Worm (Caenorhabditis elegans) whole organism, mixed stage, embryonic: ENCODE data around the gene srw-77.

Experiments used
- M03D4.4 ChIP-seq: sonication (generic microtip); optimal IDR thresholded peaks from 2 replicates; lab custom pipeline; 2017; ENCODE audit warnings: mild to moderate bottlenecking, missing genetic modification characterization, missing compliant biosample characterization
- bed-3 ChIP-seq: fragments of 200-800 bp; sonication (Bioruptor generic); optimal IDR thresholded peaks from 3 replicates; lab custom pipeline; 2018; ENCODE audit warnings: mild to moderate bottlenecking, missing genetic modification characterization, moderate library complexity, missing compliant biosample characterization
- blmp-1 ChIP-seq: fragments of 150-350 bp; optimal IDR thresholded peaks from 2 replicates; lab custom pipeline; 2014; ENCODE audit warnings: missing biosample characterization, missing genetic modification characterization
- ceh-39 ChIP-seq: fragments of 150-350 bp; optimal IDR thresholded peaks from 2 replicates; lab custom pipeline; 2014; ENCODE audit warnings: missing biosample characterization, missing genetic modification characterization
- ceh-43 ChIP-seq: fragments of 200-800 bp; sonication (Bioruptor generic); optimal IDR thresholded peaks from 2 replicates; lab custom pipeline; 2018; ENCODE audit warnings: mild to moderate bottlenecking, missing genetic modification characterization, moderate library complexity, missing compliant biosample characterization
- ces-1 ChIP-seq: fragments of 150-350 bp; optimal IDR thresholded peaks from 2 replicates; lab custom pipeline; 2014; ENCODE audit warnings: missing biosample characterization, missing genetic modification reagents, missing genetic modification characterization
- cnd-1 ChIP-seq: fragments of 200-800 bp; sonication (Bioruptor generic); optimal IDR thresholded peaks from 2 replicates; lab custom pipeline; 2018; ENCODE audit warnings: mild to moderate bottlenecking, missing genetic modification characterization, missing compliant biosample characterization
- drap-1 ChIP-seq: fragments of 200-800 bp; sonication (Bioruptor generic); optimal IDR thresholded peaks from 3 replicates; lab custom pipeline; 2018; ENCODE audit warnings: mild to moderate bottlenecking, missing genetic modification characterization, missing compliant biosample characterization
- elt-1 ChIP-seq: sonication (generic microtip); optimal IDR thresholded peaks from 2 replicates; lab custom pipeline; 2017; ENCODE audit warnings: missing genetic modification characterization, mild to moderate bottlenecking, missing compliant biosample characterization, antibody characterized with exemption, moderate library complexity, borderline replicate concordance; ENCODE audit not compliant: insufficient read depth
- elt-3 ChIP-seq: fragments of 150-350 bp; optimal IDR thresholded peaks from 2 replicates; lab custom pipeline; 2014; ENCODE audit warnings: missing biosample characterization, missing genetic modification characterization
- flh-1 ChIP-seq: fragments of 200-800 bp; sonication (Bioruptor generic); optimal IDR thresholded peaks from 2 replicates; lab custom pipeline; 2018; ENCODE audit warnings: mild to moderate bottlenecking, missing genetic modification characterization, moderate library complexity, missing compliant biosample characterization
- ham-2 ChIP-seq: fragments of 200-800 bp; sonication (Bioruptor generic); optimal IDR thresholded peaks from 2 replicates; lab custom pipeline; 2018; ENCODE audit warnings: mild to moderate bottlenecking, missing genetic modification characterization, missing compliant biosample characterization
- hlh-1 ChIP-seq: fragments of 150-350 bp; optimal IDR thresholded peaks from 2 replicates; lab custom pipeline; 2014; ENCODE audit warnings: missing biosample characterization, missing genetic modification reagents, missing genetic modification characterization
- lin-13 ChIP-seq: fragments of 150-350 bp; optimal IDR thresholded peaks from 2 replicates; lab custom pipeline; 2014; ENCODE audit warnings: missing biosample characterization, missing genetic modification characterization
- lin-32 ChIP-seq: fragments of 200-800 bp; sonication (Bioruptor generic); optimal IDR thresholded peaks from 2 replicates; lab custom pipeline; 2018; ENCODE audit warnings: mild to moderate bottlenecking, missing genetic modification characterization, missing compliant biosample characterization
- lsy-2 ChIP-seq: fragments of 150-350 bp; optimal IDR thresholded peaks from 2 replicates; lab custom pipeline; 2014; ENCODE audit warnings: missing biosample characterization, missing genetic modification characterization
- mab-5 ChIP-seq: fragments of 150-350 bp; optimal IDR thresholded peaks from 2 replicates; lab custom pipeline; 2014; ENCODE audit warnings: missing biosample characterization, missing genetic modification characterization
- mep-1 ChIP-seq: fragments of 150-350 bp; optimal IDR thresholded peaks from 2 replicates; lab custom pipeline; 2017; ENCODE audit warnings: missing biosample characterization, missing genetic modification reagents, missing genetic modification characterization, inconsistent platforms
- mls-2 ChIP-seq: sonication (generic microtip); optimal IDR thresholded peaks from 2 replicates; lab custom pipeline; 2016; ENCODE audit warnings: mild to moderate bottlenecking, missing genetic modification characterization, moderate library complexity, missing compliant biosample characterization
- nhr-2 ChIP-seq: fragments of 150-350 bp; optimal IDR thresholded peaks from 2 replicates; lab custom pipeline; 2014; ENCODE audit warnings: missing biosample characterization, missing genetic modification characterization
- nhr-28 ChIP-seq: fragments of 150-350 bp; optimal IDR thresholded peaks from 2 replicates; lab custom pipeline; 2014; ENCODE audit warnings: missing biosample characterization, missing genetic modification characterization
- nhr-76 ChIP-seq: sonication (generic microtip); optimal IDR thresholded peaks from 2 replicates; lab custom pipeline; 2017; ENCODE audit warnings: missing biosample characterization, missing genetic modification characterization
- pha-4 ChIP-seq: fragments of 150-350 bp; optimal IDR thresholded peaks from 2 replicates; lab custom pipeline; 2018; ENCODE audit warnings: missing biosample characterization, missing genetic modification reagents, missing genetic modification characterization
- sem-2 ChIP-seq: fragments of 200-800 bp; sonication (Bioruptor generic); optimal IDR thresholded peaks from 2 replicates; lab custom pipeline; 2018; ENCODE audit warnings: mild to moderate bottlenecking, missing genetic modification characterization, missing compliant biosample characterization
- snpc-4 ChIP-seq: fragments of 150-350 bp; optimal IDR thresholded peaks from 2 replicates; lab custom pipeline; 2014; ENCODE audit warnings: missing biosample characterization, missing genetic modification characterization
- sptf-1 ChIP-seq: sonication (generic microtip); optimal IDR thresholded peaks from 2 replicates; lab custom pipeline; 2017; ENCODE audit warnings: mild to moderate bottlenecking, missing genetic modification characterization, moderate library complexity, missing compliant biosample characterization
- tbx-8 ChIP-seq: fragments of 200-800 bp; sonication (Bioruptor generic); optimal IDR thresholded peaks from 2 replicates; lab custom pipeline; 2018; ENCODE audit warnings: mild to moderate bottlenecking, missing genetic modification characterization, moderate library complexity, missing compliant biosample characterization
- unc-120 ChIP-seq: sonication (generic microtip); optimal IDR thresholded peaks from 2 replicates; lab custom pipeline; 2017; ENCODE audit warnings: missing genetic modification characterization, missing compliant biosample characterization; ENCODE audit not compliant: poor library complexity, severe bottlenecking
- unc-39 ChIP-seq: fragments of 150-350 bp; optimal IDR thresholded peaks from 2 replicates; lab custom pipeline; 2014; ENCODE audit warnings: missing biosample characterization, missing genetic modification characterization
- unc-62 ChIP-seq: fragments of 150-350 bp; optimal IDR thresholded peaks from 2 replicates; lab custom pipeline; 2014; ENCODE audit warnings: missing biosample characterization, missing genetic modification reagents, missing genetic modification characterization
- zip-8 ChIP-seq: fragments of 150-350 bp; optimal IDR thresholded peaks from 2 replicates; lab custom pipeline; 2014; ENCODE audit warnings: missing biosample characterization, missing genetic modification characterization
- ztf-11 ChIP-seq: fragments of 150-350 bp; optimal IDR thresholded peaks from 2 replicates; lab custom pipeline; 2014; ENCODE audit warnings: missing biosample characterization, missing genetic modification characterization

srw-77 gene

DNA sequence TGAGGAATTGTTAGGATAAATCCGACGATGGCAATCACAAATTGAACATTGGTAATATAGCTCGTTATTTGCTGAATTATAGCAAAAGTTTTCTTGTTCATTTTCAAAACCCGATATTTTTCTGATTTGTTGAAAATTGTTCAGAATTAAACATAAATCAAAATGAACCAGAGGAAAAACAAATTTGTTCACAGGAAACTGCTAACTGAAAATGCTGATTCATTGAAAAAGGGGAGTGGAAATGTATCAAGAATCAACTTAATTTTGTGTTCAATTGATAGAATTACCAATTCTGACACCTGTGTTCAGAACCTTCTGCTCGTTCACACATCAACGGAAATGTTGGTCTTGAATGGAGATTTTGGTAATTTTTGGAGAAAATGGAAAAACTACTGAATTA is at the start of gene srw-77:
Gene srw-77 (minus strand): TSS at position 101 of the 400 bp plus-strand sequence.
- TF ChIP-seq mep-1 (tag; lab: Kevin White, UChicago) (no peak), unc-39 (tag; lab: Kevin White, UChicago) (no peak), flh-1 (no peak), unc-120 (tag; lab: Kevin White, UChicago) (no peak), M03D4.4 (no peak), tbx-8 (GFP tag; lab: Kevin White, UChicago) (no peak), blmp-1 (tag; lab: Kevin White, UChicago) (no peak), ham-2 (no peak), cnd-1 (tag; lab: Kevin White, UChicago) (no peak), elt-1 (tag; lab: Kevin White, UChicago) (no peak), snpc-4 (tag; lab: Kevin White, UChicago) (no peak), hlh-1 (tag; lab: Kevin White, UChicago) (no peak), unc-62 (no peak), mab-5 (tag; lab: Kevin White, UChicago) (no peak), ceh-39 (tag; lab: Kevin White, UChicago) (no peak), nhr-76 (tag; lab: Kevin White, UChicago) (no peak), drap-1 (GFP tag; lab: Kevin White, UChicago) (no peak), pha-4 (tag; lab: Kevin White, UChicago) (no peak), lin-32 (GFP tag; lab: Kevin White, UChicago) (no peak), mls-2 (tag; lab: Kevin White, UChicago) (no peak)

DNA sequence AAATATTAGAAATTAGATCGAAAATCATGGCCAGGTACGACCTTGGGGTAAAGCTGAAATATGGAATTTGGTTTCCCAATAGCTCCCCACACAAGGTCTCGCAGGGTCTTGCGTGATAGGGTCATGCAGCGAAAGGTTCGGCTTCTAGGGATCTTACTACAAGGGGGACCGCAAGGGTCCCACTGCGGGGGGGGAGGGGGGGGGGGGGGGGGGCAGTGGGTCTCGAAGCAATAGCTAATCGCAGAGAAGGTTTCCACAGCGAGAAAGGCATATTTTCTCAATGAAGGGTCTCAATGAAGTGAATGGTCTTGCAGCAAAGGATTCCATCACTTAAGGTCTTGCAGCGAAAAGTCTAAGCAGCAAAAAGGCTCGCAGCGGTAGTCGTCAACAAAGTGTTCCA is 49.5 kb upstream of the srw-77 start:
- TF ChIP-seq ces-1 (no peak), elt-1 (tag; lab: Kevin White, UChicago) (no peak), sptf-1 (tag; lab: Kevin White, UChicago) (no peak), unc-39 (tag; lab: Kevin White, UChicago) (no peak), nhr-28 (no peak), lin-13 (no peak)
- TF ChIP-seq, all 35 proteins: peak for 0

DNA sequence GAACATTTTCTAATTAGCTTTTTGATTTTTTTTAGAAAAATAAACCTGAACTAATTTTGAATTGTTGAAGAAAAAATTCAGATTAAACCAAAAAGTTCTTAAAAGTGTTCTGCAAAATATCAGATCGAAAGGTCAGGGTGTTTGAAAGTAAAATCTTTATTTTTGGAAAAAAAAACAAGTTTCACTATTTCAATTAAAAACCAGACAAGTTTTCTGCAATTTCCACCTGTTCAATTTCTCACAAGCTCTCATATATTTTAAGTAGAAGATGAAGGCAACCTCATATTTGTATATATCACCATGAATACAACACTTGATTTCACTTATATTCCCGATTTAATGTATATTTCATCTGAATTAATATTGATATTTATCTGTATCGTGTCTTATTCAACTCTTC is 43.8 kb upstream of the srw-77 start, which contains the start of gene srz-102:
Gene srz-102 (plus strand): TSS at position 301 of the 400 bp plus-strand sequence.
- TF ChIP-seq drap-1 (GFP tag; lab: Kevin White, UChicago), result no peak
- TF ChIP-seq nhr-2 (tag; lab: Kevin White, UChicago), result no peak
- TF ChIP-seq unc-120 (tag; lab: Kevin White, UChicago), result no peak
- TF ChIP-seq ztf-11 (tag; lab: Kevin White, UChicago), result no peak
- TF ChIP-seq zip-8 (tag; lab: Kevin White, UChicago), result no peak
- TF ChIP-seq lsy-2 (tag; lab: Kevin White, UChicago), result no peak

DNA sequence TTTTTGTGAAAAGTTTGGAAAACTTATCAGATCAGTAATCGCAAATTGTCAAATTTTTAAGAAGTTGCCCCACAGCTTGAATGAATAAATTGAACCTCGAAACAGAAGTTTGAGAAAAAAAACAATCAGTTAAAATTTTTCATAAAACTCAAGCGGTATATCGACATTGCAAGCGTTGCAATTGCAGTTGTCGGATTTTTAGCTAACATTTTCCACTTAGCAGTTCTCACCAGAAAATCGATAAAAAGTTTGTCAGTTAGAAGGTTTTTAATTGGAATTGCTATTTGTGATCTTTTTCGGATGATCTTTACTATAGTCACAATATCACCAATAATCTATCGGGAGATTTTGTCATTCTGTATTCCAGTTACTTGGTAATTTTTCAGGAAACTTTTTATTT is 42.3 kb upstream of the srw-77 start, which contains the start of gene srw-43:
Gene srw-43 (plus strand): TSS at position 301 of the 400 bp plus-strand sequence.
- TF ChIP-seq pha-4 (tag; lab: Kevin White, UChicago) (no peak), unc-62 (no peak), lin-13 (no peak), ces-1 (no peak), blmp-1 (tag; lab: Kevin White, UChicago) (no peak), bed-3 (GFP tag; lab: Kevin White, UChicago) (no peak)
- TF ChIP-seq, all 35 proteins: peak for 0

DNA sequence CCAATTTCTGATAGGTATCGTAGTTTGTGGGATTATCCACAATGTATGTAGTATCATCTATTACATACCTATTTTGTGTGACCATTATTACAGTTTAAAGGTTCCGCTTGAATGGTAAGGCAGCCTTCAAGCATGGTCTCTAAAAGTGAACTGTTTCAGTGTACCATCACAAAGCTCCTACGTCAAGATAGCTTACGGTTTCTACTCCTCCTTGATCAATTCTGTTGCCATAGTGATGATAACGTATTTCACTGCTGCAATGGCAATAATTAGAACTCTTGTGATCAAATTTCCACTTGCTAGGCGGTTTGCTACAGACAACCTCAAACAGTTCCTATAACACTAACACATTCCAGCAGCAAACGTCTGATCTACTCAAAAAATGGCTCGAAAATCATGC is 39.9 kb upstream of the srw-77 start:
- TF ChIP-seq elt-3 (tag; lab: Kevin White, UChicago), result no peak
- TF ChIP-seq nhr-76 (tag; lab: Kevin White, UChicago), result no peak

DNA sequence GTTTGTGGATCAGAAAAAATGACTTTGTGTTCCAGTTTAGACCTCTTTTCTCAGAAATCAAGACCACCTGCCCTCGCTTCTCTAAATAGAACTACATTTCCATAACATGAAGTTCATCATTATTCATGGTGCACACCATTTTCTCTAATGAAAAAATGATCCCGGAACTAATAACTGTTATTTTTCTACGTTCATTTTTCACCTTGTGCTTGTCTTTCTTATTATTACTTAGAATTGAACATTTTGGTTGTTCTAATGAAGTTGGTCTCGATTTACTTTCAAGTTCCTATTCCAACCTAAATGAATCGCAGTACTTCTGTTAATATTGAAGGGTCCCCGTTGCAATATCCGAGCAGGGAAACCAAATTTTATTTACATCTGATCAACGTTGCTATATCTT is 39.4 kb upstream of the srw-77 start, which contains the start of gene srw-36:
Gene srw-36 (plus strand): TSS at position 301 of the 400 bp plus-strand sequence.
- TF ChIP-seq sem-2 (no peak), mls-2 (tag; lab: Kevin White, UChicago) (no peak), nhr-76 (tag; lab: Kevin White, UChicago) (no peak), tbx-8 (GFP tag; lab: Kevin White, UChicago) (no peak), unc-62 (no peak), bed-3 (GFP tag; lab: Kevin White, UChicago) (no peak), lsy-2 (tag; lab: Kevin White, UChicago) (no peak), ceh-43 (GFP tag; lab: Kevin White, UChicago) (no peak), M03D4.4 (no peak)
